Fruit fly (Drosophila melanogaster): ENCODE measurements around the gene gzl.

- TF ChIP-seq psq (optimal IDR thresholded peaks at IDR 0.05) (no peak), pan (optimal IDR thresholded peaks at IDR 0.05) (no peak)
Observed at dm6 chr3R:6351696-6352378, 30.9 kb upstream of the gzl start.
